Worm (Caenorhabditis elegans) whole organism, L4 larva: ENCODE measurements around the gene srbc-27.

Experiments used
- D1046.2 ChIP-seq: fragments of 200-800 bp; sonication (Bioruptor generic); IDR thresholded peaks from 2 replicates; pipeline ENCODE4 v1.3.6; 2022; ENCODE audit warnings: missing genetic modification characterization, missing compliant biosample characterization
- R02D3.7 ChIP-seq: fragments of 150-350 bp; sonication (generic microtip); optimal IDR thresholded peaks from 3 replicates; lab custom pipeline; 2014; ENCODE audit warnings: missing biosample characterization, missing genetic modification characterization
- T26A8.4 ChIP-seq: fragments of 200-800 bp; sonication (Bioruptor generic); IDR thresholded peaks from 2 replicates; pipeline ENCODE4 v1.3.6; 2022; ENCODE audit warnings: missing genetic modification characterization, missing compliant biosample characterization
- Y105C5A.15 ChIP-seq: fragments of 200-800 bp; sonication (Bioruptor generic); IDR thresholded peaks from 2 replicates; pipeline ENCODE4 v1.3.6; 2022; ENCODE audit warnings: missing genetic modification characterization, missing compliant biosample characterization
- ZK546.5 ChIP-seq, 2 experiments: sonication (generic microtip); optimal IDR thresholded peaks; 2 replicates each; lab custom pipeline; 2017; ENCODE audit warnings: missing biosample characterization in 2 of 2, missing genetic modification characterization in 2 of 2
- arid-1 ChIP-seq: fragments of 200-800 bp; sonication (Bioruptor generic); conservative IDR thresholded peaks from 2 replicates; pipeline ENCODE4 v1.3.6; 2022; ENCODE audit warnings: missing genetic modification reagents, missing genetic modification characterization, missing compliant biosample characterization
- attf-4 ChIP-seq: sonication (generic microtip); optimal IDR thresholded peaks from 3 replicates; lab custom pipeline; 2017; ENCODE audit warnings: missing biosample characterization, missing genetic modification characterization
- ceh-28 ChIP-seq: fragments of 150-350 bp; optimal IDR thresholded peaks from 2 replicates; lab custom pipeline; 2014; ENCODE audit warnings: missing biosample characterization, missing genetic modification reagents, missing genetic modification characterization
- ceh-32 ChIP-seq: sonication (generic microtip); optimal IDR thresholded peaks from 2 replicates; lab custom pipeline; 2016; ENCODE audit warnings: mild to moderate bottlenecking, missing genetic modification characterization, missing compliant biosample characterization; ENCODE audit not compliant: poor library complexity
- cey-2 ChIP-seq: sonication (generic microtip); optimal IDR thresholded peaks from 3 replicates; lab custom pipeline; 2017; ENCODE audit warnings: missing genetic modification characterization, mild to moderate bottlenecking, missing compliant biosample characterization, antibody characterized with exemption, borderline replicate concordance; ENCODE audit not compliant: insufficient read depth
- ctbp-1 ChIP-seq: fragments of 200-800 bp; sonication (Bioruptor generic); IDR thresholded peaks from 2 replicates; pipeline ENCODE4 v1.3.6; 2022; ENCODE audit warnings: missing genetic modification reagents, missing genetic modification characterization, missing compliant biosample characterization
- dmd-9 ChIP-seq: fragments of 200-800 bp; sonication (Bioruptor generic); IDR thresholded peaks from 2 replicates; pipeline ENCODE4 v1.3.6; 2022; ENCODE audit warnings: missing genetic modification reagents, missing genetic modification characterization, missing compliant biosample characterization
- duxl-1 ChIP-seq: sonication (generic microtip); optimal IDR thresholded peaks from 2 replicates; lab custom pipeline; 2016; ENCODE audit warnings: mild to moderate bottlenecking, missing genetic modification characterization, moderate library complexity, missing compliant biosample characterization; ENCODE audit not compliant: poor library complexity
- egl-43 ChIP-seq: fragments of 200-800 bp; sonication (Bioruptor generic); IDR thresholded peaks from 2 replicates; pipeline ENCODE4 v1.3.6; 2022; ENCODE audit warnings: missing genetic modification reagents, missing genetic modification characterization, missing compliant biosample characterization
- fkh-10 ChIP-seq: fragments of 150-350 bp; optimal IDR thresholded peaks from 2 replicates; lab custom pipeline; 2014; ENCODE audit warnings: missing biosample characterization, missing genetic modification reagents, missing genetic modification characterization
- hlh-11 ChIP-seq: fragments of 200-800 bp; sonication (Bioruptor generic); optimal IDR thresholded peaks from 2 replicates; lab custom pipeline; 2018; ENCODE audit warnings: mild to moderate bottlenecking, missing genetic modification characterization, missing compliant biosample characterization
- lin-29 ChIP-seq: fragments of 200-800 bp; sonication (Bioruptor generic); IDR thresholded peaks from 2 replicates; pipeline ENCODE4 v1.3.6; 2022; ENCODE audit warnings: missing genetic modification reagents, missing genetic modification characterization, missing compliant biosample characterization
- lin-38 ChIP-seq: fragments of 200-800 bp; sonication (Bioruptor generic); IDR thresholded peaks from 2 replicates; pipeline ENCODE4 v1.3.6; 2022; ENCODE audit warnings: missing genetic modification reagents, missing genetic modification characterization, missing compliant biosample characterization
- madf-5 ChIP-seq, 2 experiments: fragments of 200-800 bp; sonication (Bioruptor generic); IDR thresholded peaks; 2 replicates each; pipeline ENCODE4 v1.3.6; 2022; ENCODE audit warnings: missing compliant biosample characterization in 2 of 2, missing genetic modification characterization in 2 of 2
- madf-9 ChIP-seq: fragments of 200-800 bp; sonication (Bioruptor generic); conservative IDR thresholded peaks from 2 replicates; pipeline ENCODE4 v1.3.6; 2022; ENCODE audit warnings: missing genetic modification reagents, missing genetic modification characterization, missing compliant biosample characterization
- mdl-1 ChIP-seq, 2 experiments: fragments of 150-350 bp in 1 of 2; sonication (generic microtip) in 1 of 2; optimal IDR thresholded peaks; 2 replicates each; lab custom pipeline; 2014 to 2017; ENCODE audit warnings: missing biosample characterization in 2 of 2, missing genetic modification characterization in 2 of 2
- mep-1 ChIP-seq: fragments of 150-350 bp; sonication (generic microtip); optimal IDR thresholded peaks from 3 replicates; lab custom pipeline; 2014; ENCODE audit warnings: missing biosample characterization, missing genetic modification characterization
- mxl-2 ChIP-seq: fragments of 200-800 bp; sonication (Bioruptor generic); conservative IDR thresholded peaks from 2 replicates; pipeline ENCODE4 v1.3.6; 2022; ENCODE audit warnings: missing genetic modification reagents, missing genetic modification characterization, missing compliant biosample characterization
- nhr-25 ChIP-seq: sonication (generic microtip); optimal IDR thresholded peaks from 2 replicates; lab custom pipeline; 2017; ENCODE audit warnings: missing genetic modification characterization, mild to moderate bottlenecking, missing compliant biosample characterization, antibody characterized with exemption, moderate library complexity, borderline replicate concordance; ENCODE audit not compliant: insufficient read depth
- nhr-48 ChIP-seq: sonication (generic microtip); optimal IDR thresholded peaks from 2 replicates; lab custom pipeline; 2016; ENCODE audit warnings: mild to moderate bottlenecking, missing genetic modification characterization, missing compliant biosample characterization
- nhr-6 ChIP-seq: fragments of 150-350 bp; optimal IDR thresholded peaks from 2 replicates; lab custom pipeline; 2014; ENCODE audit warnings: missing biosample characterization, missing genetic modification characterization
- pqm-1 ChIP-seq: sonication (generic microtip); optimal IDR thresholded peaks from 2 replicates; lab custom pipeline; 2017; ENCODE audit warnings: missing biosample characterization, missing genetic modification characterization
- saeg-2 ChIP-seq: fragments of 200-800 bp; sonication (Bioruptor generic); IDR thresholded peaks from 2 replicates; pipeline ENCODE4 v1.3.6; 2022; ENCODE audit warnings: missing genetic modification reagents, missing genetic modification characterization, missing compliant biosample characterization
- set-16 ChIP-seq: fragments of 200-800 bp; sonication (Bioruptor generic); IDR thresholded peaks from 2 replicates; pipeline ENCODE4 v1.3.6; 2022; ENCODE audit warnings: missing genetic modification reagents, missing genetic modification characterization, missing compliant biosample characterization
- skn-1 ChIP-seq: fragments of 150-350 bp; optimal IDR thresholded peaks from 2 replicates; lab custom pipeline; 2014; ENCODE audit warnings: missing biosample characterization, missing genetic modification characterization
- snpc-1.2 ChIP-seq: fragments of 200-800 bp; sonication (Bioruptor generic); IDR thresholded peaks from 2 replicates; pipeline ENCODE4 v1.3.6; 2022; ENCODE audit warnings: missing genetic modification reagents, missing genetic modification characterization, missing compliant biosample characterization
- snpc-4 ChIP-seq: fragments of 150-350 bp; optimal IDR thresholded peaks from 2 replicates; lab custom pipeline; 2014; ENCODE audit warnings: missing biosample characterization, missing genetic modification characterization
- spr-1 ChIP-seq: sonication (generic microtip); optimal IDR thresholded peaks from 2 replicates; lab custom pipeline; 2016; ENCODE audit warnings: mild to moderate bottlenecking, missing genetic modification characterization, missing compliant biosample characterization
- spr-3 ChIP-seq: fragments of 200-800 bp; sonication (Bioruptor generic); optimal IDR thresholded peaks from 2 replicates; lab custom pipeline; 2018; ENCODE audit warnings: mild to moderate bottlenecking, missing genetic modification characterization, missing compliant biosample characterization
- unc-130 ChIP-seq: sonication (generic microtip); optimal IDR thresholded peaks from 2 replicates; lab custom pipeline; 2016; ENCODE audit warnings: missing genetic modification reagents, missing genetic modification characterization, missing compliant biosample characterization
- unc-62 ChIP-seq, 3 experiments: fragments of 150-350 bp in 1 of 3; sonication (generic microtip); optimal IDR thresholded peaks in 2 of 3; peaks in 1 of 3; 1 replicate in 1 of 3; 2 replicates in 2 of 3; lab custom pipeline; 2014 to 2017; ENCODE audit warnings: missing biosample characterization in 3 of 3, missing genetic modification characterization in 3 of 3, missing genetic modification reagents in 3 of 3, missing genotype in 1 of 3

Gene srbc-27

DNA sequence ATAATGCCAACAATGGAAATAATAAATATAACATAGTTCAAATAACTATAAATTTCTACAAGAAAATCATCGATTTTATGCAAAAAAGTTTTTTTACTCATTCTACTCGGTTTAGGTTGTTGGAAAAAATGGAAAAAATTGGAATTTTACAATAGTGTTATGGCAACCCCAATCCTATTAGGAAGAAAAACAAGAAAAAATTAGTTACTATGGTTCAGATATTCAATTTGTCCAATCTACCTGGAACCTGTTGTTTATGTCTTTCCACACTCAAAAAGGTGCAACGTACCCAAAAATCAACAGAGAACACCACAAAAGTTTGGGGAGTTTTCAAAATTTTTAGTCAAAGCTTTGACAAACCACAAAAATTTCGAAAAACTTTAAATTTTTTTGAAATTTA is 937 bp upstream of the srbc-27 start, which contains the start of gene T27C5.10 (continued):
- TF ChIP-seq mdl-1 (tag; optimal IDR thresholded peaks at IDR 0.05; lab: Kevin White, UChicago) (no peak), saeg-2 (GFP tag; lab: Robert Waterston, UW) (no peak), arid-1 (GFP tag; lab: Robert Waterston, UW) (no peak)

DNA sequence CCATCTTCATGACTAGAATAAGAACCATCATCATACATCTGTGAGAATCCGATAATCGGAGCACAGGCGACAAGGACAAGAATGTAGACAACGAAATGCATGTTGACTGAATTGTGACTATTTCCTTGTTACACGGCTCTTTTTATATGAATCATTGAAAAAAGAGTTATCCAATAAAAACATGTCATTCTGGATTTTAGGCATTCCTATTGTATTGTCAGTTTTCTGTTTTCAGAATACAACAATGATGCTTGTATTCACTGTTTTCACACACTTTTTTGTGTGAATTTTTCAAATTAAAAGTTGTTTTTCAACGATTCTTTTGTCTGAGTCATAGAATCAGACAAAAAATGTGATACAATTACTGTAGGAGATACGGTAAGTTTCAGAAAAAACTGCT is 5.5 kb downstream of the srbc-27 start, which contains the start of gene F20E11.18:
F20E11.18 (minus strand) TSS at position 101 of the 400 bp plus-strand sequence.
- TF ChIP-seq arid-1 (GFP tag; lab: Robert Waterston, UW), result no peak
- TF ChIP-seq ctbp-1, result no peak
- TF ChIP-seq duxl-1 (tag; lab: Kevin White, UChicago), result no peak
- no peak for TF ChIP-seq lin-29 (GFP tag; lab: Robert Waterston, UW)
- TF ChIP-seq nhr-6 (tag; lab: Kevin White, UChicago), result no peak
- no peak for TF ChIP-seq unc-62 (GFP tag; optimal IDR thresholded peaks at IDR 0.05 in 1 of 2; lab: Kevin White, UChicago)
- no peak for TF ChIP-seq unc-62 (tag; optimal IDR thresholded peaks at IDR 0.05; lab: Kevin White, UChicago)
- TF ChIP-seq snpc-4 (tag; lab: Kevin White, UChicago), result no peak
- TF ChIP-seq dmd-9, result no peak
- no peak for TF ChIP-seq madf-5 (GFP tag; IDR thresholded peaks at IDR 0.05; lab: Robert Waterston, UW)
- no peak for TF ChIP-seq madf-9 (GFP tag; lab: Robert Waterston, UW)
- no peak for TF ChIP-seq set-16
- TF ChIP-seq nhr-48 (tag; lab: Kevin White, UChicago), result no peak
- TF ChIP-seq, all 104 proteins: peak for 0

DNA sequence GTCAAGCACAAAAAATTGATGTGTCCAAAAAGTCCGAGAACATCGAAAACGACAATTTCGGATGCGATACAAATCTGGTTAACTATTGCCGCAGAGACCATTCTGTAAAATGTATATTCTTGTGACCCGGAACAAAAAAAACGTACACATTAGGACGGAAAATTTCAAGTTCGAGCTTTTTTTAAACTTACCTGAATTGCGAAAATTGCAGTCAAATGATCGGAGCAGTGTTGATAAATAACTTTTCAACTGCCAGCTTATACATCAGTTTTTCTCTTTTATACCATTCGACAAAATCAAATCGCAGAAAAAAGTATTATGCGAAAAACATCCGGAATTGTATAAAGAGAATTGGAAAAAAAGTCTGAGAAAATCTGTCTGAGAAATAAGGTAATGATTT is 7.3 kb downstream of the srbc-27 start, which contains the start of gene srsx-2:
srsx-2 (minus strand) TSS at position 101 of the 400 bp plus-strand sequence.
- no peak for TF ChIP-seq ceh-28
- TF ChIP-seq R02D3.7 (tag; lab: Kevin White, UChicago), result no peak
- no peak for TF ChIP-seq ZK546.5 (tag; optimal IDR thresholded peaks at IDR 0.05; lab: Kevin White, UChicago)
- TF ChIP-seq dmd-9, result no peak
- TF ChIP-seq ceh-32 (tag; lab: Kevin White, UChicago), result no peak
- TF ChIP-seq spr-1 (tag; lab: Kevin White, UChicago), result no peak
- no peak for TF ChIP-seq Y105C5A.15 (GFP tag; lab: Robert Waterston, UW)
- TF ChIP-seq set-16, result no peak
- TF ChIP-seq pqm-1 (tag; lab: Kevin White, UChicago), result no peak

DNA sequence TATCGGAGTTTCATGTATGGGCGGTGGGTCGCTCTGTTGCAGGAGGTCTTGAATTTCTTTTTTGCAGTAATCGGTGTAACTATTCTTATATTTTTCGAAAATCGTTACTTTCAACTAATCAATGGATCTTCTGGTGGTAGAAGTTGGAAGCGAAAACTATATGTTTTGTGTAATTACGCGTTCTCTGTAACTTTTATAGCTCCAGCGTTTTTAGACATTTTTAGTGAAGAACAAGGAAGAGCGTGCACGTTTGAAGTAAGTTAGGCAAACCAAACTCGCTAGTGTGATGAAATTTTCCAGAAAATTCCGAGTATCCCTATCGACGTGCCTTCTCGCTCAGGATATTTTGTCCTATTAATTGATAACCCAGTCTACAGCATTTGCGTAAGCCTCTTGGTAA is 8.4 kb downstream of the srbc-27 start, which contains the start of gene srh-154:
srh-154 (plus strand) TSS at position 301 of the 400 bp plus-strand sequence.
- no peak for TF ChIP-seq cey-2 (tag; lab: Kevin White, UChicago)
- no peak for TF ChIP-seq lin-38
- TF ChIP-seq D1046.2, result no peak
- TF ChIP-seq duxl-1 (tag; lab: Kevin White, UChicago), result no peak
- no peak for TF ChIP-seq hlh-11 (tag; lab: Kevin White, UChicago)
- no peak for TF ChIP-seq madf-5 (GFP tag; IDR thresholded peaks at IDR 0.05; lab: Robert Waterston, UW)
- TF ChIP-seq skn-1 (tag; lab: Kevin White, UChicago), result no peak
- no peak for TF ChIP-seq T26A8.4
- no peak for TF ChIP-seq fkh-10 (GFP tag; lab: Kevin White, UChicago)
- no peak for TF ChIP-seq nhr-25
- TF ChIP-seq nhr-6 (tag; lab: Kevin White, UChicago), result no peak
- TF ChIP-seq spr-3 (GFP tag; lab: Kevin White, UChicago), result no peak
- no peak for TF ChIP-seq attf-4
- no peak for TF ChIP-seq unc-130 (GFP tag; lab: Kevin White, UChicago)
- no peak for TF ChIP-seq snpc-1.2 (GFP tag; lab: Robert Waterston, UW)
- TF ChIP-seq dmd-9, result no peak
- TF ChIP-seq mxl-2 (GFP tag; lab: Robert Waterston, UW), result no peak
- no peak for TF ChIP-seq mep-1 (tag; lab: Kevin White, UChicago)
- TF ChIP-seq egl-43 (GFP tag; lab: Robert Waterston, UW), result no peak
